Worm (Caenorhabditis elegans): ENCODE measurements around the gene F45E1.4.
A peak's percentile ranks its signal among the peaks of the same experiment; 100 is the strongest.

The F45E1.4 gene

ce11 chrX:7952226-7953062 is 33.3 kb upstream of the F45E1.4 start (continued):
- TF ChIP-seq elt-3 (tag; optimal IDR thresholded peaks at IDR 0.05) = peak in 2 of 6 experiments; percentile 52 to 68
- TF ChIP-seq ztf-4 (tag; optimal IDR thresholded peaks at IDR 0.05) = peak; percentile 42
- no peak for TF ChIP-seq sptf-1 (tag; optimal IDR thresholded peaks at IDR 0.05)
- no peak for TF ChIP-seq fkh-4 (tag; optimal IDR thresholded peaks at IDR 0.05; ENCODE audit: borderline replicate concordance)
- TF ChIP-seq sox-4 (tag; optimal IDR thresholded peaks at IDR 0.05) = no peak
- TF ChIP-seq mab-9 (GFP tag; IDR thresholded peaks at IDR 0.05) = no peak
- TF ChIP-seq nhr-20 (tag; optimal IDR thresholded peaks at IDR 0.05) = peak; percentile 39
- TF ChIP-seq irx-1 (tag; optimal IDR thresholded peaks at IDR 0.05) = no peak
- TF ChIP-seq ceh-8 (GFP tag; optimal IDR thresholded peaks at IDR 0.05) = no peak
- TF ChIP-seq isw-1 (GFP tag; IDR thresholded peaks at IDR 0.05) = no peak
- no peak for TF ChIP-seq ztf-11 (tag; optimal IDR thresholded peaks at IDR 0.05)
- TF ChIP-seq grh-1 (GFP tag; IDR thresholded peaks at IDR 0.05) = 0 out of 2 replicates have a peak, but pooled peaks have one; percentile 16
- TF ChIP-seq mef-2 (tag; optimal IDR thresholded peaks at IDR 0.05) = no peak
- no peak for TF ChIP-seq unc-30 (tag; optimal IDR thresholded peaks at IDR 0.05)
- peak; percentile 53 for TF ChIP-seq snu-23 (GFP tag; optimal IDR thresholded peaks at IDR 0.05)
- peak; percentile 77 for TF ChIP-seq fkh-8 (tag; optimal IDR thresholded peaks at IDR 0.05)
- no peak for TF ChIP-seq zip-4 (GFP tag; optimal IDR thresholded peaks at IDR 0.05)
- TF ChIP-seq nhr-76 (tag; optimal IDR thresholded peaks at IDR 0.05) = no peak
- TF ChIP-seq nhr-28 (tag; optimal IDR thresholded peaks at IDR 0.05) = no peak
- no peak for TF ChIP-seq hpl-2 (GFP tag; optimal IDR thresholded peaks at IDR 0.05)
- TF ChIP-seq C04F5.9 (tag; optimal IDR thresholded peaks at IDR 0.05) = peak; percentile 30
- no peak for TF ChIP-seq nhr-77 (tag; optimal IDR thresholded peaks at IDR 0.05)
- peak in 1 of 2 experiments; percentile 43 for TF ChIP-seq mdl-1 (tag; optimal IDR thresholded peaks at IDR 0.05)
- TF ChIP-seq ceh-82 (tag; optimal IDR thresholded peaks at IDR 0.05) = no peak
- TF ChIP-seq zag-1 (tag; optimal IDR thresholded peaks at IDR 0.05) = no peak
- no peak for TF ChIP-seq unc-62 (GFP tag; optimal IDR thresholded peaks at IDR 0.05)
- no peak for TF ChIP-seq C16A3.4 (tag; optimal IDR thresholded peaks at IDR 0.05)
- TF ChIP-seq ama-1 (optimal IDR thresholded peaks at IDR 0.05) = no peak
- no peak for TF ChIP-seq aha-1 (tag; optimal IDR thresholded peaks at IDR 0.05)
- TF ChIP-seq pqm-1 (tag; optimal IDR thresholded peaks at IDR 0.05) = no peak
- peak; percentile 98 for TF ChIP-seq blmp-1 (tag; optimal IDR thresholded peaks at IDR 0.05)
- no peak for TF ChIP-seq C34B4.2 (tag; optimal IDR thresholded peaks at IDR 0.05)
- TF ChIP-seq rnt-1 (tag; optimal IDR thresholded peaks at IDR 0.05) = peak; percentile 8
- no peak for TF ChIP-seq egl-27 (tag; optimal IDR thresholded peaks at IDR 0.05)
- peak; percentile 62 for TF ChIP-seq elt-2 (tag; optimal IDR thresholded peaks at IDR 0.05)
- TF ChIP-seq pag-3 (tag; optimal IDR thresholded peaks at IDR 0.05; ENCODE audit: borderline replicate concordance, insufficient read depth) = no peak
- TF ChIP-seq F16B12.6 (tag; optimal IDR thresholded peaks at IDR 0.05) = no peak
- TF ChIP-seq snpc-4 (tag; optimal IDR thresholded peaks at IDR 0.05) = no peak
- no peak for TF ChIP-seq hlh-17 (GFP tag; optimal IDR thresholded peaks at IDR 0.05; ENCODE audit: borderline replicate concordance)
- no peak for TF ChIP-seq xbp-1 (tag; optimal IDR thresholded peaks at IDR 0.05)
- peak in 1 of 2 experiments; percentile 51 for TF ChIP-seq lin-35 (GFP tag; optimal IDR thresholded peaks at IDR 0.05)
- TF ChIP-seq unc-130 (tag; optimal IDR thresholded peaks at IDR 0.05) = peak; percentile 62
- no peak for TF ChIP-seq efl-1 (optimal IDR thresholded peaks at IDR 0.05)
- peak in 1 of 2 experiments; percentile 75 for TF ChIP-seq efl-1 (GFP tag; optimal IDR thresholded peaks at IDR 0.05 in 1 of 2)
- TF ChIP-seq tbx-2 (tag; optimal IDR thresholded peaks at IDR 0.05) = no peak
- no peak for TF ChIP-seq Y116A8C.19 (tag; optimal IDR thresholded peaks at IDR 0.05; ENCODE audit: borderline replicate concordance)
- TF ChIP-seq vab-15 (tag; optimal IDR thresholded peaks at IDR 0.05) = no peak
- no peak for TF ChIP-seq sup-37 (GFP tag; optimal IDR thresholded peaks at IDR 0.05)
- no peak for TF ChIP-seq lir-3 (tag; optimal IDR thresholded peaks at IDR 0.05; ENCODE audit: poor library complexity)
- TF ChIP-seq dpl-1 (GFP tag; optimal IDR thresholded peaks at IDR 0.05) = peak in 1 of 3 experiments; percentile 12
- TF ChIP-seq nhr-71 (tag; optimal IDR thresholded peaks at IDR 0.05) = peak; percentile 67
